Worm (Caenorhabditis elegans): ENCODE measurements around the gene C06H5.14.
"Not testable (repeated sequence)": the region's sequence is repeated elsewhere in the genome, so short reads cannot be mapped to it uniquely, and the experiment has no call there.

The C06H5.14 gene

ce11 chrV:17871049-17871448 lies 32.9 kb upstream of the C06H5.14 start, which contains the start of gene phf-14 (continued):
- TF ChIP-seq mdl-1 (tag; optimal IDR thresholded peaks at IDR 0.05), result no peak
- no peak for TF ChIP-seq aly-2 (tag; optimal IDR thresholded peaks at IDR 0.05)
- no peak for TF ChIP-seq nhr-11 (tag; optimal IDR thresholded peaks at IDR 0.05)
- TF ChIP-seq sma-3 (GFP tag; optimal IDR thresholded peaks at IDR 0.05), result no peak
- no peak for TF ChIP-seq ceh-16 (tag; optimal IDR thresholded peaks at IDR 0.05)
- TF ChIP-seq nhr-21 (tag; optimal IDR thresholded peaks at IDR 0.05), result no peak
- peak; percentile 46 for TF ChIP-seq snpc-4 (tag; optimal IDR thresholded peaks at IDR 0.05)
- TF ChIP-seq sem-4 (tag; optimal IDR thresholded peaks at IDR 0.05), result peak; percentile 64
- no peak for TF ChIP-seq elt-1 (tag; optimal IDR thresholded peaks at IDR 0.05)
- TF ChIP-seq dmd-4 (tag; optimal IDR thresholded peaks at IDR 0.05), result no peak

ce11 chrV:17888939-17889338 lies 15.0 kb upstream of the C06H5.14 start, which contains the start of gene C06H5.6:
TSS of gene C06H5.6 (minus strand) at chrV:17888984.
- TF ChIP-seq egl-27 (tag; optimal IDR thresholded peaks at IDR 0.05) (no peak), fos-1 (tag; optimal IDR thresholded peaks at IDR 0.05) (peak; percentile 35)

ce11 chrV:17891317-17891716 lies 12.6 kb upstream of the C06H5.14 start:
- TF ChIP-seq fos-1 (tag; optimal IDR thresholded peaks at IDR 0.05) (peak; percentile 32), nhr-6 (tag; optimal IDR thresholded peaks at IDR 0.05) (no peak)

ce11 chrV:17893959-17894358 lies 10.0 kb upstream of the C06H5.14 start, which contains the start of gene C06H5.11:
TSS of gene C06H5.11 (minus strand) at chrV:17894059.
- not testable (repeated sequence) for TF ChIP-seq elt-3 (tag; optimal IDR thresholded peaks at IDR 0.05); ztf-4 (tag; optimal IDR thresholded peaks at IDR 0.05); lin-13 (GFP tag; optimal IDR thresholded peaks at IDR 0.05)

- not testable (repeated sequence) for TF ChIP-seq sma-9 (GFP tag; optimal IDR thresholded peaks at IDR 0.05); sma-9 (tag; optimal IDR thresholded peaks at IDR 0.05); mdl-1 (tag; optimal IDR thresholded peaks at IDR 0.05); nhr-11 (tag; optimal IDR thresholded peaks at IDR 0.05)
Observed at ce11 chrV:17894485-17894884, 9.4 kb upstream of the C06H5.14 start, which contains the start of gene C06H5.12. TSS of gene C06H5.12 (plus strand) at chrV:17894785.

- peak; percentile 51 for TF ChIP-seq fos-1 (tag; optimal IDR thresholded peaks at IDR 0.05)
- TF ChIP-seq lin-39 (tag; optimal IDR thresholded peaks at IDR 0.05), result no peak
Observed at ce11 chrV:17896736-17897353, 7.1 kb upstream of the C06H5.14 start, which contains the start of gene fbxa-156. TSS of gene fbxa-156 (minus strand) at chrV:17896786.

- TF ChIP-seq aly-2, nhr-23, egl-27 (tag; optimal IDR thresholded peaks at IDR 0.05): not testable (repeated sequence)
Observed at ce11 chrV:17897646-17898045, 6.3 kb upstream of the C06H5.14 start, which contains the start of gene C06H5.13. TSS of gene C06H5.13 (minus strand) at chrV:17897746.

- TF ChIP-seq ZK546.5 (tag; optimal IDR thresholded peaks at IDR 0.05), result no peak
- TF ChIP-seq nhr-10 (tag; optimal IDR thresholded peaks at IDR 0.05), result no peak
- TF ChIP-seq elt-3 (tag; optimal IDR thresholded peaks at IDR 0.05), result no peak
- TF ChIP-seq nhr-25 (tag; optimal IDR thresholded peaks at IDR 0.05), result no peak
- no peak for TF ChIP-seq lin-13 (GFP tag; optimal IDR thresholded peaks at IDR 0.05)
- TF ChIP-seq nhr-11 (tag; optimal IDR thresholded peaks at IDR 0.05), result no peak
- TF ChIP-seq snpc-4 (tag; optimal IDR thresholded peaks at IDR 0.05), result no peak
- TF ChIP-seq nhr-21 (tag; optimal IDR thresholded peaks at IDR 0.05), result no peak
- no peak for TF ChIP-seq peb-1 (tag; optimal IDR thresholded peaks at IDR 0.05)
- TF ChIP-seq alr-1 (tag; optimal IDR thresholded peaks at IDR 0.05), result no peak
- no peak for TF ChIP-seq nhr-237 (tag; optimal IDR thresholded peaks at IDR 0.05)
Observed at ce11 chrV:17899503-17899902, 4.4 kb upstream of the C06H5.14 start, which contains the start of gene fbxa-157. TSS of gene fbxa-157 (plus strand) at chrV:17899803.

All from whole organism, L2 larva.